Worm (Caenorhabditis elegans) whole organism, young adult: ENCODE measurements around the gene mex-6.

Source experiments
- D2030.7 ChIP-seq: fragments of 200-800 bp; sonication (Bioruptor generic); IDR thresholded peaks from 2 replicates; pipeline ENCODE4 v1.3.6; 2022; ENCODE audit warnings: missing genetic modification reagents, missing genetic modification characterization, missing compliant biosample characterization
- F37B4.10 ChIP-seq: fragments of 200-800 bp; sonication (Bioruptor generic); IDR thresholded peaks from 2 replicates; pipeline ENCODE4 v1.3.6; 2022; ENCODE audit warnings: missing genetic modification characterization, missing compliant biosample characterization
- ZK185.1 ChIP-seq: sonication (generic microtip); optimal IDR thresholded peaks from 2 replicates; lab custom pipeline; 2016; ENCODE audit warnings: mild to moderate bottlenecking, missing genetic modification characterization, missing compliant biosample characterization; ENCODE audit not compliant: poor library complexity, severe bottlenecking
- aptf-3 ChIP-seq: fragments of 200-800 bp; sonication (Bioruptor generic); IDR thresholded peaks from 2 replicates; pipeline ENCODE4 v1.3.6; 2022; ENCODE audit warnings: missing genetic modification characterization, missing compliant biosample characterization
- ets-4 ChIP-seq: fragments of 200-800 bp; sonication (Bioruptor generic); optimal IDR thresholded peaks from 2 replicates; lab custom pipeline; 2018; ENCODE audit warnings: mild to moderate bottlenecking, missing genetic modification characterization, missing compliant biosample characterization
- lag-1 ChIP-seq: fragments of 200-800 bp; sonication (Bioruptor generic); IDR thresholded peaks from 2 replicates; pipeline ENCODE4 v1.3.6; 2022; ENCODE audit warnings: missing genetic modification reagents, missing genetic modification characterization, missing compliant biosample characterization
- pha-4 ChIP-seq: fragments of 150-350 bp; sonication (generic microtip); optimal IDR thresholded peaks from 2 replicates; lab custom pipeline; 2014; ENCODE audit warnings: missing biosample characterization, missing genetic modification reagents, missing genetic modification characterization
- sea-2 ChIP-seq: fragments of 200-800 bp; sonication (Bioruptor generic); IDR thresholded peaks from 2 replicates; pipeline ENCODE4 v1.3.6; 2022; ENCODE audit warnings: missing genetic modification characterization, missing compliant biosample characterization
- xnd-1 ChIP-seq: sonication (generic microtip); optimal IDR thresholded peaks from 2 replicates; lab custom pipeline; 2016; ENCODE audit warnings: missing genotype, missing genetic modification reagents, missing genetic modification characterization, missing compliant biosample characterization

DNA sequence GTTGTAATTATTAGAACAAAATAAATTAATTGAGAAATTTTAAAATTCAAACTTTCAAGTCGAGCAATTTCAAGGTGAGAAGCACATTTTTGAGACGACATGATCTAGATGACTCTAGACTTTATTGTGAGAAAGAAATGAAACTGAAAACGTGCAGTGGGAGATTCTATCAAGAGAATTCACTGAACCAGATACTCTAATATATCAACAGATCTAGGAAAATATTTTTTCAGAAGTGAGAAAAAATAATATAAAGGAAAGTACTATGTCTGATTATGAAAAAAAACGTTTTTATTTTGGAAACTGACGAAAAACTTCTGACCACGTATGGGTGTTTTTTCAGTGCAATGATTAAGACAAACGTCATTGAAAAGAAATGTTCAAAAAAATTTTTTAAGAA is 16.7 kb downstream of the mex-6 start, which contains the start of gene sra-3:
- TF ChIP-seq ZK185.1 (tag; lab: Kevin White, UChicago) (no peak), F37B4.10 (GFP tag; lab: Robert Waterston, UW) (no peak), sea-2 (GFP tag; lab: Robert Waterston, UW) (no peak), lag-1 (GFP tag; lab: Robert Waterston, UW) (no peak), ets-4 (GFP tag; lab: Kevin White, UChicago) (no peak), pha-4 (no peak), xnd-1 (no peak), D2030.7 (GFP tag; lab: Robert Waterston, UW) (no peak), aptf-3 (no peak)
